Fruit fly (Drosophila melanogaster) whole organism, embryonic: ENCODE measurements around the gene CG5882.
A peak's percentile ranks its signal among the peaks of the same experiment; 100 is the strongest.

Experiments used
- B-H1 ChIP-seq: fragments of 200-800 bp; sonication (Bioruptor generic); IDR thresholded peaks from 3 replicates; pipeline ENCODE4 v1.3.6; 2022; ENCODE audit warnings: missing biosample characterization, missing genetic modification characterization
- CG10959 ChIP-seq: fragments of 200-800 bp; sonication (Bioruptor generic); IDR thresholded peaks from 2 replicates; pipeline ENCODE4 v1.3.6; 2022; ENCODE audit warnings: missing biosample characterization, missing genetic modification characterization
- CG11504 ChIP-seq: fragments of 200-800 bp; sonication (Bioruptor generic); optimal IDR thresholded peaks from 3 replicates; lab custom pipeline; 2019; ENCODE audit warnings: missing biosample characterization, mild to moderate bottlenecking, missing genetic modification characterization, moderate library complexity
- CG12659 ChIP-seq: fragments of 200-800 bp; sonication (Bioruptor generic); optimal IDR thresholded peaks from 3 replicates; lab custom pipeline; 2017; ENCODE audit warnings: mild to moderate bottlenecking, missing biosample characterization, missing genetic modification reagents, missing genetic modification characterization
- CG14860 ChIP-seq: fragments of 200-800 bp; sonication (Bioruptor generic); IDR thresholded peaks from 3 replicates; pipeline ENCODE4 v1.3.6; 2022; ENCODE audit warnings: missing biosample characterization, missing genetic modification characterization; ENCODE audit not compliant: partially characterized antibody
- CG15514 ChIP-seq: fragments of 200-800 bp; sonication (Bioruptor generic); optimal IDR thresholded peaks from 3 replicates; lab custom pipeline; 2017; ENCODE audit warnings: missing biosample characterization, missing genetic modification characterization, mild to moderate bottlenecking, moderate library complexity, missing genetic modification reagents
- CG1602 ChIP-seq: fragments of 200-800 bp; sonication (Bioruptor generic); optimal IDR thresholded peaks from 3 replicates; lab custom pipeline; 2016; ENCODE audit warnings: missing biosample characterization, missing genetic modification characterization
- CG17359 ChIP-seq: fragments of 200-800 bp; sonication (Bioruptor generic); optimal IDR thresholded peaks from 3 replicates; lab custom pipeline; 2018; ENCODE audit warnings: missing biosample characterization, mild to moderate bottlenecking, missing genetic modification characterization, moderate library complexity
- CG17568 ChIP-seq: fragments of 200-800 bp; sonication (Bioruptor generic); optimal IDR thresholded peaks from 2 replicates; lab custom pipeline; 2018; ENCODE audit warnings: missing biosample characterization, mild to moderate bottlenecking, missing genetic modification characterization, moderate library complexity
- CG3163 ChIP-seq: fragments of 200-800 bp; sonication (Bioruptor generic); optimal IDR thresholded peaks from 3 replicates; lab custom pipeline; 2016; ENCODE audit warnings: missing biosample characterization, missing genetic modification characterization
- CG32532 ChIP-seq: fragments of 200-800 bp; sonication (Bioruptor generic); IDR thresholded peaks from 2 replicates; pipeline ENCODE4 v1.3.6; 2022; ENCODE audit warnings: missing biosample characterization, missing genetic modification characterization
- CG3281 ChIP-seq: fragments of 200-800 bp; sonication (Bioruptor generic); optimal IDR thresholded peaks from 3 replicates; lab custom pipeline; 2017; ENCODE audit warnings: missing biosample characterization, mild to moderate bottlenecking, missing genetic modification characterization
- CG7786 ChIP-seq: fragments of 200-800 bp; sonication (Bioruptor generic); optimal IDR thresholded peaks from 2 replicates; lab custom pipeline; 2016; ENCODE audit warnings: missing biosample characterization, missing genetic modification characterization
- CG8290 ChIP-seq, 3 experiments: fragments of 200-800 bp; sonication (Bioruptor generic); optimal IDR thresholded peaks; 2 replicates each; lab custom pipeline; 2016 to 2019; ENCODE audit warnings: missing biosample characterization in 3 of 3, missing genetic modification characterization in 3 of 3, mild to moderate bottlenecking in 2 of 3, moderate library complexity in 1 of 3
- CG9215 ChIP-seq: fragments of 200-800 bp; sonication (Bioruptor generic); IDR thresholded peaks from 2 replicates; pipeline ENCODE4 v1.3.6; 2022; ENCODE audit warnings: missing biosample characterization, missing genetic modification characterization
- CG9727 ChIP-seq: fragments of 200-800 bp; sonication (Bioruptor generic); optimal IDR thresholded peaks from 3 replicates; lab custom pipeline; 2017; ENCODE audit warnings: missing biosample characterization, mild to moderate bottlenecking, missing genetic modification characterization
- Drgx ChIP-seq: fragments of 200-800 bp; sonication (Bioruptor generic); IDR thresholded peaks from 2 replicates; pipeline ENCODE4 v1.3.6; 2022; ENCODE audit warnings: missing biosample characterization, missing genetic modification characterization
- Eip74EF ChIP-seq, 2 experiments: fragments of 200-800 bp in 1 of 2; fragments of >200 bp in 1 of 2; sonication (Bioruptor generic) in 1 of 2; optimal IDR thresholded peaks; 2 replicates each; lab custom pipeline; 2017 to 2019; ENCODE audit warnings: missing biosample characterization in 2 of 2, missing genetic modification characterization in 2 of 2, mild to moderate bottlenecking in 1 of 2, moderate library complexity in 1 of 2
- Fer3 ChIP-seq: fragments of 200-800 bp; sonication (Bioruptor generic); optimal IDR thresholded peaks from 2 replicates; lab custom pipeline; 2018; ENCODE audit warnings: missing biosample characterization, mild to moderate bottlenecking, missing genetic modification characterization, moderate library complexity
- HHEX ChIP-seq: fragments of 200-800 bp; sonication (Bioruptor generic); optimal IDR thresholded peaks from 3 replicates; lab custom pipeline; 2017; ENCODE audit warnings: missing biosample characterization, mild to moderate bottlenecking, missing genetic modification characterization, missing genetic modification reagents
- Lim3 ChIP-seq: fragments of 200-800 bp; sonication (Bioruptor generic); IDR thresholded peaks from 2 replicates; pipeline ENCODE4 v1.3.6; 2022; ENCODE audit warnings: missing biosample characterization, missing genetic modification characterization
- Sox102F ChIP-seq: fragments of 200-800 bp; sonication (Bioruptor generic); optimal IDR thresholded peaks from 2 replicates; lab custom pipeline; 2018; ENCODE audit warnings: missing biosample characterization, mild to moderate bottlenecking, missing genetic modification characterization, moderate library complexity
- Xbp1 ChIP-seq: fragments of 200-800 bp; sonication (Bioruptor generic); optimal IDR thresholded peaks from 3 replicates; lab custom pipeline; 2016; ENCODE audit warnings: missing biosample characterization, mild to moderate bottlenecking, missing genetic modification characterization
- ato ChIP-seq: fragments of 200-800 bp; sonication (Bioruptor generic); IDR thresholded peaks from 2 replicates; pipeline ENCODE4 v1.3.6; 2022; ENCODE audit warnings: missing biosample characterization, missing genetic modification characterization; ENCODE audit not compliant: partially characterized antibody
- crc ChIP-seq: fragments of 200-800 bp; sonication (Bioruptor generic); optimal IDR thresholded peaks from 2 replicates; lab custom pipeline; 2016; ENCODE audit warnings: missing biosample characterization, missing genetic modification characterization
- dmrt11E ChIP-seq: fragments of 200-800 bp; sonication (Bioruptor generic); optimal IDR thresholded peaks from 3 replicates; lab custom pipeline; 2018; ENCODE audit warnings: missing biosample characterization, mild to moderate bottlenecking, missing genetic modification characterization, moderate library complexity
- dpn ChIP-seq, 2 experiments: fragments of 200-800 bp; sonication (Bioruptor generic); optimal IDR thresholded peaks; 3 replicates each; lab custom pipeline; 2016; ENCODE audit warnings: missing biosample characterization in 2 of 2, missing genetic modification characterization in 2 of 2
- esg ChIP-seq: fragments of 200-800 bp; sonication (Bioruptor generic); conservative IDR thresholded peaks from 2 replicates; pipeline ENCODE4 v1.3.6; 2022; ENCODE audit warnings: missing biosample characterization, missing genetic modification characterization
- grau ChIP-seq: fragments of 200-800 bp; optimal IDR thresholded peaks from 3 replicates; lab custom pipeline; 2019; ENCODE audit warnings: missing biosample characterization, mild to moderate bottlenecking, missing genetic modification characterization, moderate library complexity
- kay ChIP-seq: fragments of 200-800 bp; sonication (Bioruptor generic); optimal IDR thresholded peaks from 2 replicates; lab custom pipeline; 2016; ENCODE audit warnings: missing biosample characterization, missing genetic modification characterization
- lilli ChIP-seq: fragments of 200-800 bp; sonication (Bioruptor generic); optimal IDR thresholded peaks from 3 replicates; lab custom pipeline; 2016; ENCODE audit warnings: missing biosample characterization, missing genetic modification characterization
- luna ChIP-seq: fragments of 200-800 bp; sonication (Bioruptor generic); optimal IDR thresholded peaks from 2 replicates; lab custom pipeline; 2016; ENCODE audit warnings: missing biosample characterization, missing genetic modification characterization
- prd ChIP-seq, 3 experiments: fragments of >200 bp in 2 of 3; fragments of 200-800 bp in 1 of 3; sonication (Bioruptor generic) in 1 of 3; optimal IDR thresholded peaks in 2 of 3; IDR thresholded peaks in 1 of 3; 2 replicates in 2 of 3; 3 replicates in 1 of 3; pipeline versions ENCODE4 v1.3.6 to Lab custom; 2017 to 2022; ENCODE audit warnings: missing biosample characterization in 1 of 3, missing genetic modification characterization in 1 of 3
- ranshi ChIP-seq: fragments of 200-800 bp; sonication (Bioruptor generic); IDR thresholded peaks from 2 replicates; pipeline ENCODE4 v1.3.6; 2022; ENCODE audit warnings: missing biosample characterization, missing genetic modification characterization
- rib ChIP-seq: fragments of 200-800 bp; sonication (Bioruptor generic); IDR thresholded peaks from 2 replicates; pipeline ENCODE4 v1.3.6; 2022; ENCODE audit warnings: missing biosample characterization, missing genetic modification characterization
- sens ChIP-seq: fragments of 200-800 bp; sonication (Bioruptor generic); peaks from one replicate; lab custom pipeline; 2016; ENCODE audit warnings: missing biosample characterization, missing genetic modification characterization
- slbo ChIP-seq: fragments of 200-800 bp; sonication (Bioruptor generic); IDR thresholded peaks from 2 replicates; pipeline ENCODE4 v1.3.6; 2022; ENCODE audit warnings: missing biosample characterization, missing genetic modification characterization
- so ChIP-seq: fragments of 200-800 bp; sonication (Bioruptor generic); IDR thresholded peaks from 3 replicates; pipeline ENCODE4 v1.3.6; 2022; ENCODE audit warnings: missing biosample characterization, missing genetic modification characterization
- trh ChIP-seq: fragments of 200-800 bp; sonication (Bioruptor generic); optimal IDR thresholded peaks from 2 replicates; lab custom pipeline; 2016; ENCODE audit warnings: missing biosample characterization, missing genetic modification characterization

Gene CG5882

DNA sequence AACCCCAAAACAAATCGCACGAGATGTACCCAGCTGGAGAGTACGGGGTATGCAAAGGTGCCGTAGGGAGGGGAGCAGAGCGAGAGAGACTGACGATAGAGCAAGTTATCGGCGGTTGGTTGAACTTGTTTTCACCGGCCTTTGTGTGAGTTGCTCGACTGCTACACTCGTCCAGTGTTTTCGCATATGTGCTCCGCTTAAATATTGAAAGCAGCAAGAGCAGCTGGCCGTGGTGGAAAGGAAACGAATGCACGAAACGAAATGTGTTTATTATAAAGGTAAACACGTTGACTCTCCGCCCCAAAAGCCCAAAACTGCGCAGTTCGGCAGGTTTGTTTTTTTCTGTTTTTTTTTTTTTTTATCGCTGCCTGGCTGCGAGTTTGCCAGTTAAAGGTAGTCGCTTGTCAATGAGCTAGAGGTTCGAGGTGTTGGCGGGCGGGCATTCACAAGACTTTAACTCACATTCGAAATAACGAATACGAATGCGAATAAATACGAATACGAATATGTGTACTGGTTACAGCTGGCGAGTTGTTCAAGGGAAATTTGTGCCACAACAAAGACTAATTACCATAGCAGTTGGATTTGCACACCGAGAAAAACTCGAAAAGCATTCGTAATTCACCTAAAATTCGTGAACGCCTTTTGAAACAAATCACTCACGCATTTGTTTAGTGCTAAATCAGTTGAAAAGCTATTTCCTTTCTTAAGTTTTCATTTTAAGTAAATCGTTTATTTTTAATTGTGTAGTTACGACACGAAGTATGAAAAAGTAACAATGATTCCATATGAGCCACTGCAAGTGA, 11.3 kb downstream of the CG5882 start (continued):
- TF ChIP-seq Eip74EF (GFP tag; optimal IDR thresholded peaks at IDR 0.05; lab: Kevin White, UChicago) (no peak), luna (GFP tag; lab: Kevin White, UChicago) (peak; percentile 8), CG17359 (tag; lab: Kevin White, UChicago) (peak; percentile 6), B-H1 (GFP tag; lab: Robert Waterston, UW) (peak; percentile 17; the same call in 1 of the 3 replicates), CG9215 (GFP tag; lab: Robert Waterston, UW) (peak; percentile 16; the same call in 1 of the 2 replicates), HHEX (GFP tag; lab: Kevin White, UChicago) (no peak), CG11504 (tag; lab: Kevin White, UChicago) (no peak), CG14860 (no peak), CG12659 (GFP tag; lab: Kevin White, UChicago) (peak; percentile 13), CG15514 (GFP tag; lab: Kevin White, UChicago) (no peak), slbo (peak; percentile 60), lilli (GFP tag; lab: Kevin White, UChicago) (peak; percentile 36), CG3163 (GFP tag; lab: Kevin White, UChicago) (peak; percentile 10), grau (tag; lab: Kevin White, UChicago) (peak; percentile 50), CG1602 (GFP tag; lab: Kevin White, UChicago) (no peak), dpn (GFP tag; optimal IDR thresholded peaks at IDR 0.05; lab: Kevin White, UChicago) (peak in 1 of 2 experiments; percentile 38), CG7786 (GFP tag; lab: Kevin White, UChicago) (peak; percentile 41), dmrt11E (no peak), ranshi (0 out of 2 replicates have a peak, but pooled peaks have one; percentile 3), CG10959 (no peak), CG8290 (GFP tag; optimal IDR thresholded peaks at IDR 0.05; lab: Kevin White, UChicago) (no peak), CG8290 (tag; optimal IDR thresholded peaks at IDR 0.05; lab: Kevin White, UChicago) (peak in 1 of 2 experiments; percentile 50), kay (GFP tag; lab: Kevin White, UChicago) (peak; percentile 4), so (GFP tag; lab: Robert Waterston, UW) (peak; percentile 39; the same call in 1 of the 3 replicates), Sox102F (GFP tag; lab: Kevin White, UChicago) (no peak), trh (GFP tag; lab: Kevin White, UChicago) (peak; percentile 10), prd (optimal IDR thresholded peaks at IDR 0.05; lab: Kevin White, UChicago) (no peak), prd (GFP tag; IDR thresholded peaks at IDR 0.05; lab: Robert Waterston, UW) (no peak), CG17568 (GFP tag; lab: Kevin White, UChicago) (no peak), Lim3 (GFP tag; lab: Robert Waterston, UW) (no peak), Xbp1 (GFP tag; lab: Kevin White, UChicago) (peak; percentile 16), crc (GFP tag; lab: Kevin White, UChicago) (no peak), rib (GFP tag; lab: Robert Waterston, UW) (peak; percentile 14; the same call in 1 of the 2 replicates), Drgx (GFP tag; lab: Robert Waterston, UW) (peak; percentile 74), CG9727 (peak; percentile 13), ato (GFP tag; lab: Robert Waterston, UW) (no peak), sens (peak; percentile 76), CG3281 (peak; percentile 47), Fer3 (tag; lab: Kevin White, UChicago) (peak; percentile 19), esg (GFP tag; lab: Robert Waterston, UW) (peak; percentile 35; the same call in 1 of the 2 replicates), CG32532 (GFP tag; lab: Robert Waterston, UW) (peak; percentile 64; the same call in 1 of the 2 replicates)
